Worm (Caenorhabditis elegans) whole organism, L4 larva: ENCODE results near the gene msrp-3.

Experiments
- T20F7.1 ChIP-seq: fragments of 200-800 bp; sonication (Bioruptor generic); optimal IDR thresholded peaks from 2 replicates; lab custom pipeline; 2018; ENCODE audit warnings: mild to moderate bottlenecking, missing genetic modification characterization, missing compliant biosample characterization
- ces-1 ChIP-seq: fragments of 150-350 bp; sonication (generic microtip); optimal IDR thresholded peaks from 4 replicates; lab custom pipeline; 2014; ENCODE audit warnings: missing biosample characterization, missing genetic modification reagents, missing genetic modification characterization
- fos-1 ChIP-seq: fragments of 150-350 bp; optimal IDR thresholded peaks from 2 replicates; lab custom pipeline; 2014; ENCODE audit warnings: missing biosample characterization, missing genetic modification characterization
- nhr-237 ChIP-seq: sonication (generic microtip); optimal IDR thresholded peaks from 2 replicates; lab custom pipeline; 2017; ENCODE audit warnings: missing biosample characterization, missing genetic modification characterization
- unc-62 ChIP-seq, 3 experiments: fragments of 150-350 bp in 1 of 3; sonication (generic microtip); optimal IDR thresholded peaks in 2 of 3; peaks in 1 of 3; 1 replicate in 1 of 3; 2 replicates in 2 of 3; lab custom pipeline; 2014 to 2017; ENCODE audit warnings: missing biosample characterization in 3 of 3, missing genetic modification characterization in 3 of 3, missing genetic modification reagents in 3 of 3, missing genotype in 1 of 3
- zag-1 ChIP-seq: fragments of 150-350 bp; optimal IDR thresholded peaks from 2 replicates; lab custom pipeline; 2014; ENCODE audit warnings: missing biosample characterization, missing genetic modification characterization
- zip-2 ChIP-seq: fragments of 150-350 bp; optimal IDR thresholded peaks from 2 replicates; lab custom pipeline; 2014; ENCODE audit warnings: missing biosample characterization, missing genetic modification characterization

DNA sequence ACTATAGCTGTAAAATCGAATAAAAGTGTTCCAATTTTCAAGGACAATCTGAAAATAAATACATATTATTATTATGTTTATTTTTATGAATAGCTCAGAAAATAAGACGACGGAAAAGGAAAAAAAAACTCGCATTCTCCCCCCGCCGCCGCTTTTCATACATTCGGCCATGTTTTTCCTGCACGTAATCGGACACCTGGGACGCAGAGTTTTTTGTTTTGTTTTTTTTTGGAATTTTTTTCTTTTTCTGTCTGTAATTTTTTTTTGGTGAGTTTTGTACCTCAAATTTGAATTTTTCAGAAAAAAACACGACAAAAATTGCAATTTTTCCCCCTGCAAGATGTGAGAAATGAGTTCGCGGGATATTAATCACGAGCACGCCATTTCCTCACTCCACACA is 44.4 kb downstream of the msrp-3 start, which contains the start of gene C08G5.6:
- TF ChIP-seq T20F7.1 (GFP tag; lab: Kevin White, UChicago) (no peak), unc-62 (GFP tag; optimal IDR thresholded peaks at IDR 0.05 in 1 of 2; lab: Kevin White, UChicago) (no peak), unc-62 (tag; optimal IDR thresholded peaks at IDR 0.05; lab: Kevin White, UChicago) (no peak), fos-1 (tag; lab: Kevin White, UChicago) (no peak), ces-1 (no peak), zip-2 (no peak), nhr-237 (tag; lab: Kevin White, UChicago) (no peak), zag-1 (tag; lab: Kevin White, UChicago) (no peak)
